Worm (Caenorhabditis elegans): ENCODE results near the gene C05D12.4.

Gene C05D12.4

ce11 chrII:11469574-11470108 is 38.0 kb downstream of the C05D12.4 start, which contains the start of gene cisd-1 (continued):
- TF ChIP-seq zip-2 (tag; optimal IDR thresholded peaks at IDR 0.05) (no peak), spr-3 (GFP tag; optimal IDR thresholded peaks at IDR 0.05) (no peak), ceh-44 (GFP tag; IDR thresholded peaks at IDR 0.05) (no peak), F49E8.2 (tag; optimal IDR thresholded peaks at IDR 0.05; ENCODE audit: borderline replicate concordance) (no peak), nhr-77 (tag; optimal IDR thresholded peaks at IDR 0.05) (peak; percentile 2), php-3 (GFP tag; IDR thresholded peaks at IDR 0.05) (no peak), hlh-11 (tag; optimal IDR thresholded peaks at IDR 0.05) (peak; percentile 53)

- TF ChIP-seq nhr-6 (tag; optimal IDR thresholded peaks at IDR 0.05) (no peak), hlh-11 (tag; optimal IDR thresholded peaks at IDR 0.05) (no peak), nhr-11 (tag; optimal IDR thresholded peaks at IDR 0.05) (no peak), ama-1 (optimal IDR thresholded peaks at IDR 0.05) (no peak), mxl-3 (GFP tag; optimal IDR thresholded peaks at IDR 0.05) (no peak), hif-1 (tag; optimal IDR thresholded peaks at IDR 0.05) (no peak), ZK546.5 (tag; optimal IDR thresholded peaks at IDR 0.05) (no peak), spr-3 (GFP tag; optimal IDR thresholded peaks at IDR 0.05) (no peak), madf-5 (GFP tag; IDR thresholded peaks at IDR 0.05) (no peak), dmd-8 (GFP tag; IDR thresholded peaks at IDR 0.05) (no peak), madf-9 (GFP tag; conservative IDR thresholded peaks at IDR 0.05) (no peak), mxl-2 (GFP tag; conservative IDR thresholded peaks at IDR 0.05) (no peak), lin-39 (tag; optimal IDR thresholded peaks at IDR 0.05) (no peak), nhr-42 (GFP tag; IDR thresholded peaks at IDR 0.05) (no peak), F10B5.3 (tag; optimal IDR thresholded peaks at IDR 0.05) (no peak)
These were observed 40.2 kb downstream of the C05D12.4 start, which contains the start of gene mfn-1 for ce11 chrII:11471916-11472315. TSS of gene mfn-1 (minus strand) at chrII:11472016.

ce11 chrII:11472542-11472941 is 40.9 kb downstream of the C05D12.4 start:
- TF ChIP-seq mdl-1 (tag; optimal IDR thresholded peaks at IDR 0.05) (peak; percentile 14 to 83), tra-1 (GFP tag; IDR thresholded peaks at IDR 0.05) (no peak), hlh-30 (tag; optimal IDR thresholded peaks at IDR 0.05; ENCODE audit: insufficient read depth) (peak; percentile 71), spr-1 (tag; optimal IDR thresholded peaks at IDR 0.05) (no peak), F37D6.2 (tag; optimal IDR thresholded peaks at IDR 0.05) (no peak), mxl-3 (GFP tag; optimal IDR thresholded peaks at IDR 0.05) (peak; percentile 98), Y75B8A.6 (GFP tag; IDR thresholded peaks at IDR 0.05) (no peak), pqm-1 (tag; optimal IDR thresholded peaks at IDR 0.05) (peak; percentile 71), nhr-48 (tag; optimal IDR thresholded peaks at IDR 0.05) (peak; percentile 55), mes-2 (tag; optimal IDR thresholded peaks at IDR 0.05; ENCODE audit: poor library complexity, severe bottlenecking) (no peak), aha-1 (tag) (peak; percentile 99), nhr-10 (tag; optimal IDR thresholded peaks at IDR 0.05) (peak; percentile 33), sdz-12 (GFP tag; optimal IDR thresholded peaks at IDR 0.05) (no peak), hif-1 (tag; optimal IDR thresholded peaks at IDR 0.05) (peak; percentile 58 to 92), gei-8 (GFP tag; optimal IDR thresholded peaks at IDR 0.05) (no peak), lsy-2 (tag; optimal IDR thresholded peaks at IDR 0.05) (peak in 1 of 2 experiments; percentile 56), php-3 (GFP tag; IDR thresholded peaks at IDR 0.05) (0 out of 2 replicates have a peak, but pooled peaks have one; percentile 10), madf-9 (GFP tag; conservative IDR thresholded peaks at IDR 0.05) (no peak), daf-16 (GFP tag; optimal IDR thresholded peaks at IDR 0.05) (no peak), daf-16 (tag; optimal IDR thresholded peaks at IDR 0.05) (peak; percentile 37), hlh-11 (tag; optimal IDR thresholded peaks at IDR 0.05) (peak; percentile 79), dve-1 (tag; optimal IDR thresholded peaks at IDR 0.05; ENCODE audit: insufficient read depth) (peak; percentile 64), nhr-11 (tag; optimal IDR thresholded peaks at IDR 0.05) (no peak), egl-43 (GFP tag; IDR thresholded peaks at IDR 0.05) (no peak), nhr-28 (tag; optimal IDR thresholded peaks at IDR 0.05) (peak; percentile 91), T20F7.1 (GFP tag; optimal IDR thresholded peaks at IDR 0.05) (peak; percentile 25), dmd-6 (GFP tag; IDR thresholded peaks at IDR 0.05) (peak; percentile 85), dpl-1 (GFP tag; optimal IDR thresholded peaks at IDR 0.05) (no peak)

All from whole organism, L4 larva.